Worm (Caenorhabditis elegans) whole organism, L4 larva: ENCODE measurements around the gene C24A3.9.
A peak's percentile ranks its signal among the peaks of the same experiment; 100 is the strongest.

Source experiments
- D1046.2 ChIP-seq: fragments of 200-800 bp; sonication (Bioruptor generic); IDR thresholded peaks from 2 replicates; pipeline ENCODE4 v1.3.6; 2022; ENCODE audit warnings: missing genetic modification characterization, missing compliant biosample characterization
- F26F4.8 ChIP-seq: fragments of 200-800 bp; sonication (Bioruptor generic); conservative IDR thresholded peaks from 2 replicates; pipeline ENCODE4 v1.3.6; 2022; ENCODE audit warnings: missing genetic modification characterization, missing compliant biosample characterization
- R02D3.7 ChIP-seq: fragments of 150-350 bp; sonication (generic microtip); optimal IDR thresholded peaks from 3 replicates; lab custom pipeline; 2014; ENCODE audit warnings: missing biosample characterization, missing genetic modification characterization
- T20F7.1 ChIP-seq: fragments of 200-800 bp; sonication (Bioruptor generic); optimal IDR thresholded peaks from 2 replicates; lab custom pipeline; 2018; ENCODE audit warnings: mild to moderate bottlenecking, missing genetic modification characterization, missing compliant biosample characterization
- T26A8.4 ChIP-seq: fragments of 200-800 bp; sonication (Bioruptor generic); IDR thresholded peaks from 2 replicates; pipeline ENCODE4 v1.3.6; 2022; ENCODE audit warnings: missing genetic modification characterization, missing compliant biosample characterization
- Y5F2A.4 ChIP-seq: fragments of 200-800 bp; sonication (Bioruptor generic); optimal IDR thresholded peaks from 2 replicates; lab custom pipeline; 2018; ENCODE audit warnings: mild to moderate bottlenecking, missing genetic modification characterization, missing compliant biosample characterization
- ZK337.2 ChIP-seq: fragments of 200-800 bp; sonication (Bioruptor generic); IDR thresholded peaks from 2 replicates; pipeline ENCODE4 v1.3.6; 2022; ENCODE audit warnings: missing genetic modification reagents, missing genetic modification characterization, missing compliant biosample characterization
- aha-1 ChIP-seq: fragments of 150-350 bp; peaks from one replicate; lab custom pipeline; 2014; ENCODE audit warnings: missing biosample characterization, missing genetic modification characterization
- ceh-32 ChIP-seq: sonication (generic microtip); optimal IDR thresholded peaks from 2 replicates; lab custom pipeline; 2016; ENCODE audit warnings: mild to moderate bottlenecking, missing genetic modification characterization, missing compliant biosample characterization; ENCODE audit not compliant: poor library complexity
- ceh-82 ChIP-seq: sonication (generic microtip); optimal IDR thresholded peaks from 2 replicates; lab custom pipeline; 2017; ENCODE audit warnings: missing biosample characterization, missing genetic modification characterization
- ces-1 ChIP-seq: fragments of 150-350 bp; sonication (generic microtip); optimal IDR thresholded peaks from 4 replicates; lab custom pipeline; 2014; ENCODE audit warnings: missing biosample characterization, missing genetic modification reagents, missing genetic modification characterization
- ctbp-1 ChIP-seq: fragments of 200-800 bp; sonication (Bioruptor generic); IDR thresholded peaks from 2 replicates; pipeline ENCODE4 v1.3.6; 2022; ENCODE audit warnings: missing genetic modification reagents, missing genetic modification characterization, missing compliant biosample characterization
- daf-16 ChIP-seq, 3 experiments: sonication (generic microtip); optimal IDR thresholded peaks; 2 replicates each; lab custom pipeline; 2016 to 2017; ENCODE audit warnings: missing genetic modification characterization in 3 of 3, missing genetic modification reagents in 3 of 3, mild to moderate bottlenecking in 2 of 3, missing compliant biosample characterization in 2 of 3, missing biosample characterization in 1 of 3, moderate library complexity in 1 of 3
- daf-8 ChIP-seq: fragments of 200-800 bp; sonication (Bioruptor generic); IDR thresholded peaks from 2 replicates; pipeline ENCODE4 v1.3.6; 2022; ENCODE audit warnings: missing genetic modification characterization, missing compliant biosample characterization
- dve-1 ChIP-seq: sonication (generic microtip); optimal IDR thresholded peaks from 2 replicates; lab custom pipeline; 2017; ENCODE audit warnings: antibody characterized with exemption, mild to moderate bottlenecking, missing genetic modification characterization, missing compliant biosample characterization; ENCODE audit not compliant: insufficient read depth
- egl-43 ChIP-seq: fragments of 200-800 bp; sonication (Bioruptor generic); IDR thresholded peaks from 2 replicates; pipeline ENCODE4 v1.3.6; 2022; ENCODE audit warnings: missing genetic modification reagents, missing genetic modification characterization, missing compliant biosample characterization
- fkh-10 ChIP-seq: fragments of 150-350 bp; optimal IDR thresholded peaks from 2 replicates; lab custom pipeline; 2014; ENCODE audit warnings: missing biosample characterization, missing genetic modification reagents, missing genetic modification characterization
- gei-8 ChIP-seq: fragments of 200-800 bp; sonication (Bioruptor generic); optimal IDR thresholded peaks from 2 replicates; lab custom pipeline; 2018; ENCODE audit warnings: mild to moderate bottlenecking, missing genetic modification characterization, missing compliant biosample characterization
- hmg-1.1 ChIP-seq: fragments of 200-800 bp; sonication (Bioruptor generic); IDR thresholded peaks from 2 replicates; pipeline ENCODE4 v1.3.6; 2022; ENCODE audit warnings: missing genetic modification reagents, missing genetic modification characterization, missing compliant biosample characterization
- jun-1 ChIP-seq: fragments of 150-350 bp; optimal IDR thresholded peaks from 2 replicates; lab custom pipeline; 2014; ENCODE audit warnings: missing biosample characterization, missing genetic modification reagents, missing genetic modification characterization
- lin-1 ChIP-seq: fragments of 200-800 bp; sonication (Bioruptor generic); IDR thresholded peaks from 2 replicates; pipeline ENCODE4 v1.3.6; 2022; ENCODE audit warnings: missing genetic modification reagents, missing genetic modification characterization, missing compliant biosample characterization
- lin-13 ChIP-seq: fragments of 150-350 bp; optimal IDR thresholded peaks from 2 replicates; lab custom pipeline; 2014; ENCODE audit warnings: missing biosample characterization, missing genetic modification reagents, missing genetic modification characterization
- lin-15B ChIP-seq: fragments of 150-350 bp; sonication (generic microtip); optimal IDR thresholded peaks from 3 replicates; lab custom pipeline; 2014; ENCODE audit warnings: missing biosample characterization, missing genetic modification characterization
- lin-38 ChIP-seq: fragments of 200-800 bp; sonication (Bioruptor generic); IDR thresholded peaks from 2 replicates; pipeline ENCODE4 v1.3.6; 2022; ENCODE audit warnings: missing genetic modification reagents, missing genetic modification characterization, missing compliant biosample characterization
- lir-3 ChIP-seq: sonication (generic microtip); optimal IDR thresholded peaks from 2 replicates; lab custom pipeline; 2016; ENCODE audit warnings: mild to moderate bottlenecking, missing genetic modification characterization, missing compliant biosample characterization
- lsy-2 ChIP-seq, 2 experiments: fragments of 150-350 bp in 1 of 2; sonication (generic microtip) in 1 of 2; optimal IDR thresholded peaks; 2 replicates each; lab custom pipeline; 2014 to 2017; ENCODE audit warnings: missing biosample characterization in 2 of 2, missing genetic modification characterization in 2 of 2
- mdl-1 ChIP-seq, 2 experiments: fragments of 150-350 bp in 1 of 2; sonication (generic microtip) in 1 of 2; optimal IDR thresholded peaks; 2 replicates each; lab custom pipeline; 2014 to 2017; ENCODE audit warnings: missing biosample characterization in 2 of 2, missing genetic modification characterization in 2 of 2
- mep-1 ChIP-seq: fragments of 150-350 bp; sonication (generic microtip); optimal IDR thresholded peaks from 3 replicates; lab custom pipeline; 2014; ENCODE audit warnings: missing biosample characterization, missing genetic modification characterization
- mes-2 ChIP-seq: sonication (generic microtip); optimal IDR thresholded peaks from 2 replicates; lab custom pipeline; 2016; ENCODE audit warnings: missing genotype, mild to moderate bottlenecking, missing genetic modification characterization, missing compliant biosample characterization; ENCODE audit not compliant: poor library complexity, severe bottlenecking
- nhr-11 ChIP-seq: fragments of 150-350 bp; optimal IDR thresholded peaks from 2 replicates; lab custom pipeline; 2014; ENCODE audit warnings: missing biosample characterization, missing genetic modification characterization
- nhr-28 ChIP-seq: fragments of 150-350 bp; optimal IDR thresholded peaks from 2 replicates; lab custom pipeline; 2014; ENCODE audit warnings: missing biosample characterization, missing genetic modification characterization
- nhr-41 ChIP-seq: fragments of 200-800 bp; sonication (Bioruptor generic); IDR thresholded peaks from 2 replicates; pipeline ENCODE4 v1.3.6; 2022; ENCODE audit warnings: missing genetic modification reagents, missing genetic modification characterization, missing compliant biosample characterization
- nhr-42 ChIP-seq: fragments of 200-800 bp; sonication (Bioruptor generic); IDR thresholded peaks from 2 replicates; pipeline ENCODE4 v1.3.6; 2022; ENCODE audit warnings: missing genetic modification characterization, missing compliant biosample characterization
- nhr-6 ChIP-seq: fragments of 150-350 bp; optimal IDR thresholded peaks from 2 replicates; lab custom pipeline; 2014; ENCODE audit warnings: missing biosample characterization, missing genetic modification characterization
- nhr-77 ChIP-seq: fragments of 150-350 bp; optimal IDR thresholded peaks from 2 replicates; lab custom pipeline; 2014; ENCODE audit warnings: missing biosample characterization, missing genetic modification characterization
- php-3 ChIP-seq: fragments of 200-800 bp; sonication (Bioruptor generic); IDR thresholded peaks from 2 replicates; pipeline ENCODE4 v1.3.6; 2022; ENCODE audit warnings: missing genetic modification reagents, missing genetic modification characterization, missing compliant biosample characterization
- pqm-1 ChIP-seq: sonication (generic microtip); optimal IDR thresholded peaks from 2 replicates; lab custom pipeline; 2017; ENCODE audit warnings: missing biosample characterization, missing genetic modification characterization
- rbr-2 ChIP-seq: sonication (generic microtip); optimal IDR thresholded peaks from 2 replicates; lab custom pipeline; 2016; ENCODE audit warnings: missing genotype, missing genetic modification characterization, missing compliant biosample characterization
- sdz-12 ChIP-seq: fragments of 200-800 bp; sonication (Bioruptor generic); optimal IDR thresholded peaks from 2 replicates; lab custom pipeline; 2018; ENCODE audit warnings: mild to moderate bottlenecking, missing genetic modification characterization, missing compliant biosample characterization
- skn-1 ChIP-seq: fragments of 150-350 bp; optimal IDR thresholded peaks from 2 replicates; lab custom pipeline; 2014; ENCODE audit warnings: missing biosample characterization, missing genetic modification characterization
- snpc-4 ChIP-seq: fragments of 150-350 bp; optimal IDR thresholded peaks from 2 replicates; lab custom pipeline; 2014; ENCODE audit warnings: missing biosample characterization, missing genetic modification characterization
- tag-97 ChIP-seq: fragments of 200-800 bp; sonication (Bioruptor generic); IDR thresholded peaks from 2 replicates; pipeline ENCODE4 v1.3.6; 2022; ENCODE audit warnings: missing genetic modification characterization, missing compliant biosample characterization
- tra-1 ChIP-seq: fragments of 200-800 bp; sonication (Bioruptor generic); IDR thresholded peaks from 2 replicates; pipeline ENCODE4 v1.3.6; 2022; ENCODE audit warnings: missing genetic modification reagents, missing genetic modification characterization, missing compliant biosample characterization
- zfp-2 ChIP-seq: sonication (generic microtip); optimal IDR thresholded peaks from 2 replicates; lab custom pipeline; 2016; ENCODE audit warnings: mild to moderate bottlenecking, missing genetic modification characterization, missing compliant biosample characterization
- ztf-11 ChIP-seq: fragments of 150-350 bp; optimal IDR thresholded peaks from 2 replicates; lab custom pipeline; 2014; ENCODE audit warnings: missing biosample characterization, missing genetic modification characterization

C24A3.9 gene

ce11 chrX:8995527-8995946 lies 14.8 kb downstream of the C24A3.9 start (continued):
- peak; percentile 8 for TF ChIP-seq gei-8 (GFP tag; lab: Kevin White, UChicago)
- TF ChIP-seq, all 104 proteins: peak for 17

ce11 chrX:8991856-8992456 lies 18.4 kb downstream of the C24A3.9 start, which contains the start of gene C24A3.4:
Gene C24A3.4 (plus strand): TSS chrX:8992406.
- TF ChIP-seq daf-16 (GFP tag; optimal IDR thresholded peaks at IDR 0.05; lab: Kevin White, UChicago) (no peak), daf-16 (tag; optimal IDR thresholded peaks at IDR 0.05; lab: Kevin White, UChicago) (peak; percentile 70), nhr-28 (tag; lab: Kevin White, UChicago) (peak; percentile 50), ZK337.2 (GFP tag; lab: Robert Waterston, UW) (no peak)

ce11 chrX:8987828-8988227 lies 22.5 kb downstream of the C24A3.9 start, which contains the start of gene twk-18:
Gene twk-18 (plus strand): TSS chrX:8988128.
- no peak for TF ChIP-seq tag-97
- TF ChIP-seq sdz-12 (GFP tag; lab: Kevin White, UChicago) = no peak
- TF ChIP-seq nhr-77 = no peak
- no peak for TF ChIP-seq tra-1 (GFP tag; lab: Robert Waterston, UW)
- TF ChIP-seq mep-1 = no peak
- no peak for TF ChIP-seq fkh-10 (GFP tag; lab: Kevin White, UChicago)
- TF ChIP-seq rbr-2 (tag; lab: Kevin White, UChicago) = no peak
- TF ChIP-seq nhr-42 (GFP tag; lab: Robert Waterston, UW) = no peak
- no peak for TF ChIP-seq T20F7.1 (GFP tag; lab: Kevin White, UChicago)
- no peak for TF ChIP-seq skn-1 (tag; lab: Kevin White, UChicago)
- TF ChIP-seq mes-2 = no peak
- TF ChIP-seq nhr-6 (tag; lab: Kevin White, UChicago) = no peak

DNA sequence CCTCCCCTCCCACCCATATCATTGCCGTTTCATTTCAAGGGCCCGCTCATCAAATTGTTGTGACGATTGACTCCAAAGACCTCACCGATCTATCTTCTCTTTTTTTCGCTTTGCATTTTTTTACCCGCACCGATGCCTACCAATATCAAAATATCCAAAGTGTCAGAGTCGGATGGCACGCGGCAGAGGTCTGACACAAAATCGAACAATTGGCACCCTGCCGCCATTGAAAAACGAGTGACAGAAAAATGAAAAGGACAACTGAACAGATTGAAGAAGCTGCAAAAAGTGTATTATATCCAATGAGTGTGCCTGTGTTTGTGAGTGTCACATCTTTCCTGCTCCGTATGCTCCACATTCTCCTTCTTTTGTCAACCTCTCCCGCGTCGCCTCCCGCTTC lies 23.9 kb downstream of the C24A3.9 start:
- no peak for TF ChIP-seq ztf-11
- TF ChIP-seq lir-3 = no peak
- TF ChIP-seq php-3 = no peak
- TF ChIP-seq ctbp-1 (GFP tag; lab: Robert Waterston, UW) = no peak
- no peak for TF ChIP-seq lin-15B (tag; lab: Kevin White, UChicago)
- TF ChIP-seq daf-16 (GFP tag; optimal IDR thresholded peaks at IDR 0.05; lab: Kevin White, UChicago) = peak in 1 of 2 experiments; percentile 51
- no peak for TF ChIP-seq daf-16 (tag; optimal IDR thresholded peaks at IDR 0.05; lab: Kevin White, UChicago)
- 0 out of 2 replicates have a peak, but pooled peaks have one; percentile 52 for TF ChIP-seq nhr-42 (GFP tag; lab: Robert Waterston, UW)
- TF ChIP-seq T26A8.4 (GFP tag; lab: Robert Waterston, UW) = no peak
- no peak for TF ChIP-seq jun-1
- no peak for TF ChIP-seq zfp-2
- TF ChIP-seq lin-38 (GFP tag; lab: Robert Waterston, UW) = no peak
- TF ChIP-seq skn-1 (tag; lab: Kevin White, UChicago) = no peak
- no peak for TF ChIP-seq D1046.2 (GFP tag; lab: Robert Waterston, UW)
- no peak for TF ChIP-seq nhr-41 (GFP tag; lab: Robert Waterston, UW)
- TF ChIP-seq ceh-82 (tag; lab: Kevin White, UChicago) = no peak
- TF ChIP-seq aha-1 (tag; lab: Kevin White, UChicago) = peak; percentile 49
- TF ChIP-seq ceh-32 = no peak
- TF ChIP-seq F26F4.8 (GFP tag; lab: Robert Waterston, UW) = no peak
- TF ChIP-seq lin-13 (GFP tag; lab: Kevin White, UChicago) = no peak
- TF ChIP-seq lin-1 (GFP tag; lab: Robert Waterston, UW) = no peak
- TF ChIP-seq mdl-1 (tag; optimal IDR thresholded peaks at IDR 0.05; lab: Kevin White, UChicago) = no peak
- TF ChIP-seq lsy-2 (tag; optimal IDR thresholded peaks at IDR 0.05; lab: Kevin White, UChicago) = no peak
- TF ChIP-seq snpc-4 (tag; lab: Kevin White, UChicago) = no peak
- no peak for TF ChIP-seq egl-43 (GFP tag; lab: Robert Waterston, UW)
- no peak for TF ChIP-seq hmg-1.1 (GFP tag; lab: Robert Waterston, UW)
- TF ChIP-seq daf-8 = no peak
- TF ChIP-seq nhr-11 (tag; lab: Kevin White, UChicago) = peak; percentile 78
- TF ChIP-seq mep-1 = no peak
- TF ChIP-seq ces-1 (GFP tag; lab: Kevin White, UChicago) = no peak
- TF ChIP-seq pqm-1 (tag; lab: Kevin White, UChicago) = no peak
- peak; percentile 9 for TF ChIP-seq nhr-28 (tag; lab: Kevin White, UChicago)
- TF ChIP-seq Y5F2A.4 (GFP tag; lab: Kevin White, UChicago) = no peak
- TF ChIP-seq R02D3.7 = no peak
- no peak for TF ChIP-seq dve-1 (tag; lab: Kevin White, UChicago)
